Worm (Caenorhabditis elegans) whole organism, early embryonic: Measurements from ENCODE around the gene tin-9.1.

Source experiments
- F13C5.2 ChIP-seq: sonication (generic microtip); optimal IDR thresholded peaks from 2 replicates; lab custom pipeline; 2017; ENCODE audit warnings: mild to moderate bottlenecking, missing genetic modification characterization, inconsistent platforms, missing compliant biosample characterization
- aly-1 ChIP-seq: sonication (generic microtip); optimal IDR thresholded peaks from 2 replicates; lab custom pipeline; 2016; ENCODE audit warnings: missing genetic modification characterization, missing compliant biosample characterization
- ama-1 ChIP-seq: fragments of 150-350 bp; optimal IDR thresholded peaks from 2 replicates; lab custom pipeline; 2014
- ceh-36 ChIP-seq: sonication (generic microtip); optimal IDR thresholded peaks from 2 replicates; lab custom pipeline; 2016; ENCODE audit warnings: missing genetic modification characterization, inconsistent platforms, missing compliant biosample characterization
- tbx-11 ChIP-seq: fragments of 200-800 bp; sonication (Bioruptor generic); IDR thresholded peaks from 2 replicates; pipeline ENCODE4 v1.3.6; 2022; ENCODE audit warnings: missing genetic modification characterization, missing compliant biosample characterization
- tbx-37 ChIP-seq: fragments of 200-800 bp; sonication (Bioruptor generic); conservative IDR thresholded peaks from 2 replicates; pipeline ENCODE4 v1.3.6; 2022; ENCODE audit warnings: missing genetic modification reagents, missing genetic modification characterization, missing compliant biosample characterization

ce11 chrIV:7062697-7063096, 18.3 kb upstream of the tin-9.1 start:
- TF ChIP-seq F13C5.2 (tag; lab: Kevin White, UChicago), result no peak
- TF ChIP-seq ceh-36 (tag; lab: Kevin White, UChicago), result no peak
- TF ChIP-seq ama-1, result no peak
- TF ChIP-seq aly-1 (tag; lab: Kevin White, UChicago), result no peak
- TF ChIP-seq tbx-11 (GFP tag; lab: Robert Waterston, UW), result no peak
- no peak for TF ChIP-seq tbx-37
